Worm (Caenorhabditis elegans) whole organism, L4 larva: ENCODE results near the gene F23H11.2.

Source experiments
- Y75B8A.6 ChIP-seq: fragments of 200-800 bp; sonication (Bioruptor generic); IDR thresholded peaks from 2 replicates; pipeline ENCODE4 v1.3.6; 2022; ENCODE audit warnings: missing genetic modification reagents, missing genetic modification characterization, missing compliant biosample characterization
- ceh-62 ChIP-seq: sonication (generic microtip); optimal IDR thresholded peaks from 2 replicates; lab custom pipeline; 2017; ENCODE audit warnings: missing biosample characterization, missing genetic modification characterization
- duxl-1 ChIP-seq: sonication (generic microtip); optimal IDR thresholded peaks from 2 replicates; lab custom pipeline; 2016; ENCODE audit warnings: mild to moderate bottlenecking, missing genetic modification characterization, moderate library complexity, missing compliant biosample characterization; ENCODE audit not compliant: poor library complexity
- fos-1 ChIP-seq: fragments of 150-350 bp; optimal IDR thresholded peaks from 2 replicates; lab custom pipeline; 2014; ENCODE audit warnings: missing biosample characterization, missing genetic modification characterization
- lin-39 ChIP-seq: fragments of 150-350 bp; optimal IDR thresholded peaks from 2 replicates; lab custom pipeline; 2014; ENCODE audit warnings: missing biosample characterization, missing genetic modification reagents, missing genetic modification characterization
- nhr-28 ChIP-seq: fragments of 150-350 bp; optimal IDR thresholded peaks from 2 replicates; lab custom pipeline; 2014; ENCODE audit warnings: missing biosample characterization, missing genetic modification characterization
- saeg-2 ChIP-seq: fragments of 200-800 bp; sonication (Bioruptor generic); IDR thresholded peaks from 2 replicates; pipeline ENCODE4 v1.3.6; 2022; ENCODE audit warnings: missing genetic modification reagents, missing genetic modification characterization, missing compliant biosample characterization
- zfp-3 ChIP-seq: fragments of 200-800 bp; sonication (Bioruptor generic); conservative IDR thresholded peaks from 2 replicates; pipeline ENCODE4 v1.3.6; 2022; ENCODE audit warnings: missing genetic modification reagents, missing genetic modification characterization, missing compliant biosample characterization

DNA sequence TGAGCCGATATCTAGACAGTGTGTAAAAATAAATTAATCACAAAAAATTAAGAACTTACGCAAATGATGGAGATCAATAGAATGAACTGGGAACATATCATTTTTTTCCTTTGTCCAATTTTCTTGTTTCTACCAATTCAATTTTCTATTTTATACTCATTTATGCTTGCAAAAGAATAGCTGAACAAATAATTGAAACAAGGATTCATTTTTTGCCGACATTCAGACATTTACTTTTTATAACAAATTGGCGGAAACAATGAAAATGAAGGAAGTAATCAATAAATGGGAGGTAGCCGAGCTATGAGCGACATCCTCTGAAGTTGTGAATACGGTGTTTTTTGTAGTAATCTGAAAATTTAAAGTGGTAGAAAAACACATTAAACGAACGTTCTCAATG is 21.4 kb downstream of the F23H11.2 start, which contains the start of gene idpp-13:
- TF ChIP-seq duxl-1 (tag; lab: Kevin White, UChicago) (no peak), lin-39 (tag; lab: Kevin White, UChicago) (no peak), fos-1 (no peak), saeg-2 (GFP tag; lab: Robert Waterston, UW) (no peak), zfp-3 (GFP tag; lab: Robert Waterston, UW) (no peak), nhr-28 (tag; lab: Kevin White, UChicago) (no peak), ceh-62 (tag; lab: Kevin White, UChicago) (no peak), Y75B8A.6 (no peak)
